Worm (Caenorhabditis elegans): Measurements from ENCODE around the gene pho-1.
A peak's percentile ranks its signal among the peaks of the same experiment; 100 is the strongest.

Gene pho-1

ce11 chrII:5264650-5265049, 29.0 kb upstream of the pho-1 start:
- TF ChIP-seq B0310.2 (tag; optimal IDR thresholded peaks at IDR 0.05), result no peak
- no peak for TF ChIP-seq F13C5.2 (tag; optimal IDR thresholded peaks at IDR 0.05)
- TF ChIP-seq ceh-36 (tag; optimal IDR thresholded peaks at IDR 0.05), result no peak
- no peak for TF ChIP-seq ama-1 (optimal IDR thresholded peaks at IDR 0.05)
- no peak for TF ChIP-seq aly-1 (tag; optimal IDR thresholded peaks at IDR 0.05)
- TF ChIP-seq tra-4 (tag; optimal IDR thresholded peaks at IDR 0.05), result no peak

- TF ChIP-seq ceh-36 (tag; optimal IDR thresholded peaks at IDR 0.05) (no peak), hmg-4 (GFP tag; optimal IDR thresholded peaks at IDR 0.05) (no peak), ama-1 (optimal IDR thresholded peaks at IDR 0.05) (no peak)
Measured at ce11 chrII:5255435-5255834, 19.8 kb upstream of the pho-1 start, which contains the start of gene frpr-4. Gene frpr-4 (minus strand): TSS chrII:5255535.

ce11 chrII:5246791-5247361, 11.2 kb upstream of the pho-1 start, which contains the start of gene ptr-6:
Gene ptr-6 (minus strand): TSS chrII:5246837.
- no peak for TF ChIP-seq hmbx-1 (tag; optimal IDR thresholded peaks at IDR 0.05)

ce11 chrII:5241560-5241959, 5.9 kb upstream of the pho-1 start, which contains the start of gene T16D1.1:
Gene T16D1.1 (minus strand): TSS chrII:5241660.
- no peak for TF ChIP-seq F13C5.2 (tag; optimal IDR thresholded peaks at IDR 0.05)
- no peak for TF ChIP-seq hnd-1 (tag; optimal IDR thresholded peaks at IDR 0.05)
- TF ChIP-seq tbx-11 (GFP tag; IDR thresholded peaks at IDR 0.05), result no peak
- no peak for TF ChIP-seq tra-4 (tag; optimal IDR thresholded peaks at IDR 0.05)
- no peak for TF ChIP-seq ama-1 (optimal IDR thresholded peaks at IDR 0.05)
- TF ChIP-seq aly-1 (tag; optimal IDR thresholded peaks at IDR 0.05), result no peak
- no peak for TF ChIP-seq pes-1 (GFP tag; IDR thresholded peaks at IDR 0.05)
- no peak for TF ChIP-seq ceh-36 (tag; optimal IDR thresholded peaks at IDR 0.05)
- TF ChIP-seq tbx-37 (GFP tag; conservative IDR thresholded peaks at IDR 0.05), result no peak
- no peak for TF ChIP-seq ceh-13 (GFP tag; optimal IDR thresholded peaks at IDR 0.05)
- no peak for TF ChIP-seq flt-1 (GFP tag; IDR thresholded peaks at IDR 0.05)
- TF ChIP-seq hmbx-1 (tag; optimal IDR thresholded peaks at IDR 0.05), result no peak
- no peak for TF ChIP-seq B0310.2 (tag; optimal IDR thresholded peaks at IDR 0.05)
- no peak for TF ChIP-seq ets-7 (tag; optimal IDR thresholded peaks at IDR 0.05)
- TF ChIP-seq scrt-1 (GFP tag; IDR thresholded peaks at IDR 0.05), result no peak
- TF ChIP-seq sea-1 (GFP tag; conservative IDR thresholded peaks at IDR 0.05), result no peak
- TF ChIP-seq hmg-4 (GFP tag; optimal IDR thresholded peaks at IDR 0.05), result no peak

- no peak for TF ChIP-seq tbx-37 (GFP tag; conservative IDR thresholded peaks at IDR 0.05)
- TF ChIP-seq hmbx-1 (tag; optimal IDR thresholded peaks at IDR 0.05), result no peak
- TF ChIP-seq aly-1 (tag; optimal IDR thresholded peaks at IDR 0.05), result no peak
- TF ChIP-seq F13C5.2 (tag; optimal IDR thresholded peaks at IDR 0.05), result no peak
- TF ChIP-seq flt-1 (GFP tag; IDR thresholded peaks at IDR 0.05), result no peak
- no peak for TF ChIP-seq ama-1 (optimal IDR thresholded peaks at IDR 0.05)
Measured at ce11 chrII:5238366-5238765, 2.7 kb upstream of the pho-1 start, which contains the start of gene pho-4. Gene pho-4 (minus strand): TSS chrII:5238466.

ce11 chrII:5237699-5238098, 2.1 kb upstream of the pho-1 start:
- peak; percentile 61; the same call in 1 of the 2 replicates for TF ChIP-seq scrt-1 (GFP tag; IDR thresholded peaks at IDR 0.05)
- 0 out of 2 replicates have a peak, but pooled peaks have one; percentile 43 for TF ChIP-seq tbx-11 (GFP tag; IDR thresholded peaks at IDR 0.05)
- no peak for TF ChIP-seq pes-1 (GFP tag; IDR thresholded peaks at IDR 0.05)
- TF ChIP-seq hmbx-1 (tag; optimal IDR thresholded peaks at IDR 0.05), result no peak
- TF ChIP-seq flt-1 (GFP tag; IDR thresholded peaks at IDR 0.05), result 0 out of 2 replicates have a peak, but pooled peaks have one; percentile 10

ce11 chrII:5234728-5235127, 918 bp downstream of the pho-1 start:
- TF ChIP-seq hmbx-1 (tag; optimal IDR thresholded peaks at IDR 0.05), result no peak
- no peak for TF ChIP-seq B0310.2 (tag; optimal IDR thresholded peaks at IDR 0.05)
- no peak for TF ChIP-seq ceh-36 (tag; optimal IDR thresholded peaks at IDR 0.05)
- no peak for TF ChIP-seq aly-1 (tag; optimal IDR thresholded peaks at IDR 0.05)
- TF ChIP-seq ets-7 (tag; optimal IDR thresholded peaks at IDR 0.05), result no peak
- no peak for TF ChIP-seq F13C5.2 (tag; optimal IDR thresholded peaks at IDR 0.05)
- no peak for TF ChIP-seq flt-1 (GFP tag; IDR thresholded peaks at IDR 0.05)

ce11 chrII:5231111-5231510, 4.5 kb downstream of the pho-1 start, which contains the start of gene EGAP2.1:
Gene EGAP2.1 (plus strand): TSS chrII:5231411.
- TF ChIP-seq hmbx-1 (tag; optimal IDR thresholded peaks at IDR 0.05) (no peak), B0310.2 (tag; optimal IDR thresholded peaks at IDR 0.05) (no peak), hnd-1 (tag; optimal IDR thresholded peaks at IDR 0.05) (no peak), sea-1 (GFP tag; conservative IDR thresholded peaks at IDR 0.05) (no peak)

ce11 chrII:5229596-5229995, 6.0 kb downstream of the pho-1 start, which contains the start of gene EGAP2.2:
Gene EGAP2.2 (plus strand): TSS chrII:5229896.
- TF ChIP-seq F13C5.2 (tag; optimal IDR thresholded peaks at IDR 0.05) (no peak), ets-7 (tag; optimal IDR thresholded peaks at IDR 0.05) (no peak), hmg-4 (GFP tag; optimal IDR thresholded peaks at IDR 0.05) (no peak), ama-1 (optimal IDR thresholded peaks at IDR 0.05) (no peak), ceh-36 (tag; optimal IDR thresholded peaks at IDR 0.05) (no peak), tra-4 (tag; optimal IDR thresholded peaks at IDR 0.05) (no peak), scrt-1 (GFP tag; IDR thresholded peaks at IDR 0.05) (no peak), hnd-1 (tag; optimal IDR thresholded peaks at IDR 0.05) (no peak), tbx-11 (GFP tag; IDR thresholded peaks at IDR 0.05) (no peak), aly-1 (tag; optimal IDR thresholded peaks at IDR 0.05) (no peak)

Data from whole organism, early embryonic.